Fruit fly (Drosophila melanogaster) whole organism, embryonic: Measurements from ENCODE around the gene CG33230.
A peak's percentile ranks its signal among the peaks of the same experiment; 100 is the strongest.

Source experiments
- Aef1 ChIP-seq: fragments of 200-800 bp; sonication (Bioruptor generic); IDR thresholded peaks from 3 replicates; pipeline ENCODE4 v1.3.6; 2022; ENCODE audit warnings: missing biosample characterization, missing genetic modification characterization
- Atf3 ChIP-seq: fragments of 200-800 bp; sonication (Bioruptor generic); optimal IDR thresholded peaks from 3 replicates; lab custom pipeline; 2016; ENCODE audit warnings: missing biosample characterization, missing genetic modification characterization
- Atf6 ChIP-seq: fragments of 200-800 bp; sonication (Bioruptor generic); IDR thresholded peaks from 2 replicates; pipeline ENCODE4 v1.3.6; 2022; ENCODE audit warnings: missing biosample characterization, missing genetic modification characterization
- B-H1 ChIP-seq: fragments of 200-800 bp; sonication (Bioruptor generic); IDR thresholded peaks from 3 replicates; pipeline ENCODE4 v1.3.6; 2022; ENCODE audit warnings: missing biosample characterization, missing genetic modification characterization
- CG11093 ChIP-seq: fragments of 200-800 bp; sonication (Bioruptor generic); IDR thresholded peaks from 3 replicates; pipeline ENCODE4 v1.3.6; 2022; ENCODE audit warnings: missing biosample characterization, missing genetic modification characterization
- CG12104 ChIP-seq: fragments of 200-800 bp; sonication (Bioruptor generic); optimal IDR thresholded peaks from 3 replicates; lab custom pipeline; 2016; ENCODE audit warnings: missing biosample characterization, missing genetic modification characterization
- CG12659 ChIP-seq: fragments of 200-800 bp; sonication (Bioruptor generic); optimal IDR thresholded peaks from 3 replicates; lab custom pipeline; 2017; ENCODE audit warnings: mild to moderate bottlenecking, missing biosample characterization, missing genetic modification reagents, missing genetic modification characterization
- CG12744 ChIP-seq: fragments of 200-800 bp; sonication (Bioruptor generic); optimal IDR thresholded peaks from 2 replicates; lab custom pipeline; 2016; ENCODE audit warnings: missing biosample characterization, missing genetic modification characterization
- CG13775 ChIP-seq: fragments of 200-800 bp; sonication (Bioruptor generic); optimal IDR thresholded peaks from 3 replicates; lab custom pipeline; 2017; ENCODE audit warnings: missing biosample characterization, mild to moderate bottlenecking, missing genetic modification characterization
- CG15514 ChIP-seq: fragments of 200-800 bp; sonication (Bioruptor generic); optimal IDR thresholded peaks from 3 replicates; lab custom pipeline; 2017; ENCODE audit warnings: missing biosample characterization, missing genetic modification characterization, mild to moderate bottlenecking, moderate library complexity, missing genetic modification reagents
- CG2116 ChIP-seq: fragments of 200-800 bp; sonication (Bioruptor generic); optimal IDR thresholded peaks from 3 replicates; lab custom pipeline; 2018; ENCODE audit warnings: missing biosample characterization, mild to moderate bottlenecking, missing genetic modification characterization
- CG30403 ChIP-seq: fragments of 200-800 bp; sonication (Bioruptor generic); optimal IDR thresholded peaks from 3 replicates; lab custom pipeline; 2016; ENCODE audit warnings: missing biosample characterization, missing genetic modification characterization
- CG34224 ChIP-seq: fragments of 200-800 bp; sonication (Bioruptor generic); IDR thresholded peaks from 3 replicates; pipeline ENCODE4 v1.3.6; 2022; ENCODE audit warnings: missing biosample characterization, missing genetic modification characterization; ENCODE audit not compliant: partially characterized antibody
- CG4328 ChIP-seq: fragments of 200-800 bp; sonication (Bioruptor generic); optimal IDR thresholded peaks from 3 replicates; lab custom pipeline; 2017; ENCODE audit warnings: missing biosample characterization, missing genetic modification reagents, missing genetic modification characterization
- CG4617 ChIP-seq: fragments of 200-800 bp; sonication (Bioruptor generic); optimal IDR thresholded peaks from 3 replicates; lab custom pipeline; 2016; ENCODE audit warnings: missing biosample characterization, missing genetic modification characterization, borderline replicate concordance
- CG6272 ChIP-seq: fragments of 200-800 bp; sonication (Bioruptor generic); IDR thresholded peaks from 2 replicates; pipeline ENCODE4 v1.3.6; 2022; ENCODE audit warnings: missing biosample characterization, missing genetic modification characterization
- CG9437 ChIP-seq: fragments of 200-800 bp; sonication (Bioruptor generic); optimal IDR thresholded peaks from 2 replicates; lab custom pipeline; 2018; ENCODE audit warnings: missing biosample characterization, mild to moderate bottlenecking, missing genetic modification characterization
- CTCF ChIP-seq: fragments of 200-800 bp; sonication (Bioruptor generic); optimal IDR thresholded peaks from 2 replicates; lab custom pipeline; 2017; ENCODE audit warnings: missing biosample characterization, mild to moderate bottlenecking, missing genetic modification characterization, moderate library complexity
- D ChIP-seq, 2 experiments: fragments of 200-800 bp in 1 of 2; fragments of >200 bp in 1 of 2; sonication (Bioruptor generic) in 1 of 2; optimal IDR thresholded peaks; 2 replicates in 1 of 2; 3 replicates in 1 of 2; lab custom pipeline; 2017; ENCODE audit warnings: mild to moderate bottlenecking in 1 of 2, missing biosample characterization in 1 of 2, missing genetic modification characterization in 1 of 2, missing genetic modification reagents in 1 of 2
- D19A ChIP-seq: fragments of 200-800 bp; optimal IDR thresholded peaks from 3 replicates; lab custom pipeline; 2019; ENCODE audit warnings: missing biosample characterization, mild to moderate bottlenecking, missing genetic modification characterization, moderate library complexity
- ERR ChIP-seq: fragments of 200-800 bp; sonication (Bioruptor generic); optimal IDR thresholded peaks from 2 replicates; lab custom pipeline; 2016; ENCODE audit warnings: missing biosample characterization, missing genetic modification characterization
- Elba2 ChIP-seq: fragments of 200-800 bp; sonication (Bioruptor generic); optimal IDR thresholded peaks from 3 replicates; lab custom pipeline; 2016; ENCODE audit warnings: missing biosample characterization, missing genetic modification characterization
- Ets97D ChIP-seq: fragments of 200-800 bp; sonication (Bioruptor generic); optimal IDR thresholded peaks from 3 replicates; lab custom pipeline; 2016; ENCODE audit warnings: missing biosample characterization, missing genetic modification characterization
- Fer1 ChIP-seq: fragments of 200-800 bp; sonication (Bioruptor generic); optimal IDR thresholded peaks from 2 replicates; lab custom pipeline; 2017; ENCODE audit warnings: missing biosample characterization, mild to moderate bottlenecking, missing genetic modification characterization
- Jarid2 ChIP-seq: fragments of 200-800 bp; sonication (Bioruptor generic); optimal IDR thresholded peaks from 3 replicates; lab custom pipeline; 2017; ENCODE audit warnings: mild to moderate bottlenecking, missing biosample characterization, missing genetic modification reagents, missing genetic modification characterization
- Lim3 ChIP-seq: fragments of 200-800 bp; sonication (Bioruptor generic); IDR thresholded peaks from 2 replicates; pipeline ENCODE4 v1.3.6; 2022; ENCODE audit warnings: missing biosample characterization, missing genetic modification characterization
- Max ChIP-seq: fragments of 200-800 bp; sonication (Bioruptor generic); optimal IDR thresholded peaks from 2 replicates; lab custom pipeline; 2016; ENCODE audit warnings: missing biosample characterization, mild to moderate bottlenecking, missing genetic modification characterization
- Med ChIP-seq: fragments of 200-800 bp; sonication (Bioruptor generic); peaks from one replicate; lab custom pipeline; 2016; ENCODE audit warnings: missing biosample characterization, missing genetic modification characterization, mild to moderate bottlenecking, inconsistent platforms, moderate library complexity
- Meics ChIP-seq: fragments of 200-800 bp; sonication (Bioruptor generic); optimal IDR thresholded peaks from 2 replicates; lab custom pipeline; 2017; ENCODE audit warnings: missing biosample characterization, mild to moderate bottlenecking, missing genetic modification characterization
- Nf-YC ChIP-seq: fragments of 200-800 bp; optimal IDR thresholded peaks from 3 replicates; lab custom pipeline; 2019; ENCODE audit warnings: missing biosample characterization, mild to moderate bottlenecking, missing genetic modification characterization, moderate library complexity
- Sin3A ChIP-seq: fragments of >200 bp; optimal IDR thresholded peaks from 2 replicates; lab custom pipeline; 2018
- ab ChIP-seq: fragments of 200-800 bp; sonication (Bioruptor generic); optimal IDR thresholded peaks from 2 replicates; lab custom pipeline; 2016; ENCODE audit warnings: missing biosample characterization, missing genetic modification characterization
- amos ChIP-seq: fragments of 200-800 bp; sonication (Bioruptor generic); IDR thresholded peaks from 2 replicates; pipeline ENCODE4 v1.3.6; 2022; ENCODE audit warnings: missing biosample characterization, missing genetic modification characterization; ENCODE audit not compliant: partially characterized antibody
- ash1 ChIP-seq: fragments of 200-800 bp; sonication (Bioruptor generic); optimal IDR thresholded peaks from 2 replicates; lab custom pipeline; 2018; ENCODE audit warnings: missing biosample characterization, mild to moderate bottlenecking, missing genetic modification characterization
- caup ChIP-seq: fragments of 200-800 bp; sonication (Bioruptor generic); optimal IDR thresholded peaks from 3 replicates; lab custom pipeline; 2017; ENCODE audit warnings: missing biosample characterization, mild to moderate bottlenecking, missing genetic modification characterization, moderate library complexity; ENCODE audit not compliant: severe bottlenecking
- exex ChIP-seq: fragments of 200-800 bp; sonication (Bioruptor generic); optimal IDR thresholded peaks from 4 replicates; lab custom pipeline; 2018; ENCODE audit warnings: missing biosample characterization, mild to moderate bottlenecking, missing genetic modification characterization, moderate library complexity
- ftz-f1 ChIP-seq: fragments of 200-800 bp; sonication (Bioruptor generic); optimal IDR thresholded peaks from 2 replicates; lab custom pipeline; 2016; ENCODE audit warnings: missing biosample characterization, missing genetic modification characterization
- grau ChIP-seq: fragments of 200-800 bp; optimal IDR thresholded peaks from 3 replicates; lab custom pipeline; 2019; ENCODE audit warnings: missing biosample characterization, mild to moderate bottlenecking, missing genetic modification characterization, moderate library complexity
- insv ChIP-seq, 2 experiments: fragments of 200-800 bp; sonication (Bioruptor generic); optimal IDR thresholded peaks; 3 replicates each; lab custom pipeline; 2016 to 2018; ENCODE audit warnings: missing biosample characterization in 2 of 2, missing genetic modification characterization in 2 of 2
- jumu ChIP-seq: fragments of 200-800 bp; sonication (Bioruptor generic); optimal IDR thresholded peaks from 3 replicates; lab custom pipeline; 2016; ENCODE audit warnings: missing biosample characterization, missing genetic modification characterization
- kay ChIP-seq: fragments of 200-800 bp; sonication (Bioruptor generic); optimal IDR thresholded peaks from 2 replicates; lab custom pipeline; 2016; ENCODE audit warnings: missing biosample characterization, missing genetic modification characterization
- lbe ChIP-seq: fragments of 200-800 bp; sonication (Bioruptor generic); optimal IDR thresholded peaks from 2 replicates; lab custom pipeline; 2016; ENCODE audit warnings: missing biosample characterization, mild to moderate bottlenecking, missing genetic modification characterization
- nmo ChIP-seq: fragments of 200-800 bp; sonication (Bioruptor generic); optimal IDR thresholded peaks from 2 replicates; lab custom pipeline; 2018; ENCODE audit warnings: missing biosample characterization, mild to moderate bottlenecking, missing genetic modification characterization, moderate library complexity
- sens ChIP-seq: fragments of 200-800 bp; sonication (Bioruptor generic); peaks from one replicate; lab custom pipeline; 2016; ENCODE audit warnings: missing biosample characterization, missing genetic modification characterization
- sim ChIP-seq: fragments of 200-800 bp; sonication (Bioruptor generic); IDR thresholded peaks from 2 replicates; pipeline ENCODE4 v1.3.6; 2022; ENCODE audit warnings: missing biosample characterization, missing genetic modification characterization
- stc ChIP-seq: fragments of 200-800 bp; sonication (Bioruptor generic); IDR thresholded peaks from 2 replicates; pipeline ENCODE4 v1.3.6; 2022; ENCODE audit warnings: missing biosample characterization, missing genetic modification characterization
- stwl ChIP-seq: fragments of 200-800 bp; sonication (Bioruptor generic); optimal IDR thresholded peaks from 3 replicates; lab custom pipeline; 2018; ENCODE audit warnings: missing biosample characterization, mild to moderate bottlenecking, missing genetic modification characterization, moderate library complexity
- tap ChIP-seq: fragments of 200-800 bp; optimal IDR thresholded peaks from 3 replicates; lab custom pipeline; 2019; ENCODE audit warnings: missing biosample characterization, mild to moderate bottlenecking, missing genetic modification characterization, moderate library complexity
- trem ChIP-seq: fragments of 200-800 bp; optimal IDR thresholded peaks from 3 replicates; lab custom pipeline; 2019; ENCODE audit warnings: missing biosample characterization, mild to moderate bottlenecking, missing genetic modification characterization, moderate library complexity
- vnd ChIP-seq: fragments of 200-800 bp; sonication (Bioruptor generic); IDR thresholded peaks from 3 replicates; pipeline ENCODE4 v1.3.6; 2022; ENCODE audit warnings: missing biosample characterization, missing genetic modification characterization; ENCODE audit not compliant: partially characterized antibody
- zen2 ChIP-seq: fragments of 200-800 bp; sonication (Bioruptor generic); IDR thresholded peaks from 3 replicates; pipeline ENCODE4 v1.3.6; 2022; ENCODE audit warnings: missing biosample characterization, missing genetic modification characterization; ENCODE audit not compliant: partially characterized antibody

Gene CG33230

DNA sequence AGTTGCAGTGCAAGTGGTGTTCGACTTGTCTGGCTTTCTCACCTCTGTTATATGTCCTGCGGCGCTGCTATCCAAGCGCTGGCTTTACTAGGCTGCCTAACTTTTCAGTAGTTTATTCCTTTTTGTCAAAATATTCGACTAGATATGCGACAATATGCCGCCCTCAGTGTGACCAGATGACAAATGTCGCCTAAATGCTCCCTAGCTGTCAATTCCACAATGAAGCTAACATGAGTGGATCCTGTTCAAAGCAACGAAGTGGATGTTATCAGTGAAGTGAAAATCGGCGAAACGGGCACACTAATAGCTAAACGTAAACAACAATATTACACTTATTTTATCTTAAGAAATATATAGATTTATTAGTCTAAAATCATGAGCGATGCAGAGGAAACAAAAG is 46.7 kb downstream of the CG33230 start, which contains the start of the genes Srrm234 and CG7974 (continued):
- TF ChIP-seq sim (GFP tag; lab: Robert Waterston, UW): no peak
- TF ChIP-seq sens (GFP tag; lab: Kevin White, UChicago): peak; percentile 54
- no peak for TF ChIP-seq CG11093
- no peak for TF ChIP-seq ERR
- TF ChIP-seq CG12104 (GFP tag; lab: Kevin White, UChicago): no peak
- no peak for TF ChIP-seq Lim3 (GFP tag; lab: Robert Waterston, UW)
- peak; percentile 3 for TF ChIP-seq Max (GFP tag; lab: Kevin White, UChicago)
- no peak for TF ChIP-seq Meics
- TF ChIP-seq CG4328 (GFP tag; lab: Kevin White, UChicago): no peak
- peak; percentile 94 for TF ChIP-seq Elba2 (GFP tag; lab: Kevin White, UChicago)
- TF ChIP-seq zen2 (GFP tag; lab: Robert Waterston, UW): no peak
- peak; percentile 93 for TF ChIP-seq CG15514
- peak; percentile 13 for TF ChIP-seq Nf-YC (tag; lab: Kevin White, UChicago)
- no peak for TF ChIP-seq insv (GFP tag; optimal IDR thresholded peaks at IDR 0.05; lab: Kevin White, UChicago)
- TF ChIP-seq nmo (GFP tag; lab: Kevin White, UChicago): peak; percentile 10
- no peak for TF ChIP-seq exex (tag; lab: Kevin White, UChicago)
- no peak for TF ChIP-seq Atf3
- TF ChIP-seq stwl (tag; lab: Kevin White, UChicago): peak; percentile 96
- no peak for TF ChIP-seq stc
- TF ChIP-seq CG12744 (GFP tag; lab: Kevin White, UChicago): no peak
- peak; percentile 83 for TF ChIP-seq CG9437 (GFP tag; lab: Kevin White, UChicago)
- TF ChIP-seq Fer1: peak; percentile 12
- TF ChIP-seq CG4617 (GFP tag; lab: Kevin White, UChicago): peak; percentile 78
- peak; percentile 78 for TF ChIP-seq Med (GFP tag; lab: Kevin White, UChicago)
- TF ChIP-seq CG2116: peak; percentile 18
- TF ChIP-seq tap (tag; lab: Kevin White, UChicago): no peak
- no peak for TF ChIP-seq Atf6 (GFP tag; lab: Robert Waterston, UW)
- TF ChIP-seq CG12659: peak; percentile 38
- peak; percentile 4 for TF ChIP-seq grau
- TF ChIP-seq amos (GFP tag; lab: Robert Waterston, UW): peak; percentile 38; the same call in 1 of the 2 replicates
- TF ChIP-seq D19A: no peak
- peak; percentile 31 for TF ChIP-seq lbe (GFP tag; lab: Kevin White, UChicago)
- no peak for TF ChIP-seq D (optimal IDR thresholded peaks at IDR 0.05; lab: Kevin White, UChicago)
- no peak for TF ChIP-seq D (GFP tag; optimal IDR thresholded peaks at IDR 0.05; lab: Kevin White, UChicago)
- peak; percentile 55 for TF ChIP-seq trem
- TF ChIP-seq ab: no peak
- TF ChIP-seq Sin3A (lab: Kevin White, UChicago): peak; percentile 50
- no peak for TF ChIP-seq caup
- TF ChIP-seq CG30403 (GFP tag; lab: Kevin White, UChicago): no peak
- TF ChIP-seq Jarid2 (GFP tag; lab: Kevin White, UChicago): no peak
- peak; percentile 36; the same call in 1 of the 3 replicates for TF ChIP-seq CG34224 (GFP tag; lab: Robert Waterston, UW)
- no peak for TF ChIP-seq jumu
- TF ChIP-seq B-H1 (GFP tag; lab: Robert Waterston, UW): no peak
- no peak for TF ChIP-seq CTCF (GFP tag; lab: Kevin White, UChicago)
- peak; percentile 58 for TF ChIP-seq Ets97D
- no peak for TF ChIP-seq kay
- no peak for TF ChIP-seq ftz-f1
- no peak for TF ChIP-seq vnd (GFP tag; lab: Robert Waterston, UW)
- no peak for TF ChIP-seq CG6272 (GFP tag; lab: Robert Waterston, UW)
- TF ChIP-seq Aef1 (GFP tag; lab: Robert Waterston, UW): no peak
- TF ChIP-seq ash1 (GFP tag; lab: Kevin White, UChicago): no peak
- no peak for TF ChIP-seq CG13775 (GFP tag; lab: Kevin White, UChicago)
